Fruit fly (Drosophila melanogaster): ENCODE results near the gene Or98b.

Or98b gene

DNA sequence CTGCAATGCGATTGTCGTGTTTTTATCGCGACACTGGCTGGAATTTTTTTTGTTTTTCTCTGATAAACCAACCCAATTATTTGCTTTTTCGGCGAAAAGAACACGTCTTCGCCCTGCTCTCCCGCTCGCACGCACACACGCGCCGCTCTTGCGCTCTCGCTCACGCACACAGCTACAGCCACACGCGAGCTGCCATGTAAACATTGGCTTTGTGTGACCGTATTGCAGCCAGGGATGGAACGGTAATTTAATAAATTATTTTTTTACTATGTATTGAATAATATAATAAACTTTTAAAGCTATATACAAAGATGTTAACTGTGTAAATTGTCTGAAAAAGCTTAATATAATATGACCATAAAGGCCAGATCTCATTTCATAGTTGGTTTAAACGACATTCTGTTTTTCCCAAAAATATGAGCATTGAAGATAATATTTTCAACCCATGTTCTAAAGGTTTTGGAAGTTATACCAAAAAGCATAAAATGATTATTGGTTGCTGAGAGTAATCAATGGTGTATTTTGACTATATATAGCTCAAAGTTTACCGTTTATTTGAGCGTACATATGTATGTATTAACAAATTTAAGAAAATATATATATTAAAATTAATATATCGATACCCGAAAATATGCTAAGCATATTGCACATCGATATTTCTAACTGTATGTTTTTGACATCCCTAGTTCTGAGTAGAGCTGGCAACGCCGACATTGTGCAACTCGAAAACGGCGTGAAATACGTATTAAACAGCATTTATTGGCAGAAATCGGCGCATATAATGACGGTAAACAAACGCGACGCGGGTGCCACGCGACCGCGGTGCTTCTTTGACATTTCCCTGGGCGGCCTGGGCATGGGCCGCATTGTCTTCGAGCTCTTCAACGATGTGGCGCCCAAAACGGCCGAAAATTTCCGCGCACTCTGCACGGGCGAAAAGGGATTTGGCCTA is 12.1 kb upstream of the Or98b start, which contains the start of the genes Gfat2 and Moca-cyp (continued):
- TF ChIP-seq chinmo (GFP tag; IDR thresholded peaks at IDR 0.05; ENCODE audit: partially characterized antibody) (0 out of 4 replicates have a peak, but pooled peaks have one; percentile 55), zf30C (GFP tag; optimal IDR thresholded peaks at IDR 0.05) (peak; percentile 4), CG14441 (GFP tag; IDR thresholded peaks at IDR 0.05) (peak; percentile 71), HLHmδ (GFP tag; optimal IDR thresholded peaks at IDR 0.05) (peak; percentile 95), Doc3 (GFP tag; IDR thresholded peaks at IDR 0.05; ENCODE audit: partially characterized antibody) (peak; percentile 51; the same call in 2 of the 3 replicates), CrebB (tag; optimal IDR thresholded peaks at IDR 0.05) (peak; percentile 46), CG17612 (GFP tag; IDR thresholded peaks at IDR 0.05) (no peak), NC2β (GFP tag; optimal IDR thresholded peaks at IDR 0.05) (no peak), Gsc (GFP tag; IDR thresholded peaks at IDR 0.05) (no peak), sens-2 (GFP tag; IDR thresholded peaks at IDR 0.05) (no peak), ara (GFP tag; IDR thresholded peaks at IDR 0.05) (0 out of 2 replicates have a peak, but pooled peaks have one; percentile 43), insv (GFP tag; optimal IDR thresholded peaks at IDR 0.05) (peak in 1 of 2 experiments; percentile 52), nom (GFP tag; optimal IDR thresholded peaks at IDR 0.05) (no peak), yki (optimal IDR thresholded peaks at IDR 0.05) (no peak), CG4424 (GFP tag; optimal IDR thresholded peaks at IDR 0.05) (peak; percentile 57), CoRest (tag; optimal IDR thresholded peaks at IDR 0.05) (peak; percentile 83), CG18764 (GFP tag; optimal IDR thresholded peaks at IDR 0.05) (peak; percentile 30), wdn (GFP tag; IDR thresholded peaks at IDR 0.05) (no peak; the same call in 1 of the 2 replicates), stc (GFP tag; IDR thresholded peaks at IDR 0.05) (peak; percentile 45), CG5245 (GFP tag; optimal IDR thresholded peaks at IDR 0.05) (no peak), crp (GFP tag; optimal IDR thresholded peaks at IDR 0.05) (peak in 1 of 2 experiments; percentile 27), CG8388 (GFP tag; optimal IDR thresholded peaks at IDR 0.05) (peak; percentile 32), CG17802 (tag; optimal IDR thresholded peaks at IDR 0.05) (peak; percentile 17), Aef1 (GFP tag; IDR thresholded peaks at IDR 0.05) (peak; percentile 59), D (optimal IDR thresholded peaks at IDR 0.05) (no peak), D (GFP tag; optimal IDR thresholded peaks at IDR 0.05) (peak; percentile 52), Rx (GFP tag; IDR thresholded peaks at IDR 0.05) (0 out of 2 replicates have a peak, but pooled peaks have one; percentile 31), CG6854 (GFP tag; optimal IDR thresholded peaks at IDR 0.05) (peak; percentile 11), Hr51 (GFP tag; optimal IDR thresholded peaks at IDR 0.05) (peak; percentile 51 to 61), CG10959 (GFP tag; IDR thresholded peaks at IDR 0.05) (no peak; the same call in 1 of the 2 replicates), Nf-YA (GFP tag; IDR thresholded peaks at IDR 0.05) (peak; percentile 33; the same call in 1 of the 2 replicates), gem (tag; optimal IDR thresholded peaks at IDR 0.05) (peak; percentile 78), Mrtf (GFP tag; IDR thresholded peaks at IDR 0.05) (peak; percentile 45; the same call in 1 of the 3 replicates), Bdp1 (GFP tag; optimal IDR thresholded peaks at IDR 0.05) (peak; percentile 23), CG13775 (GFP tag; optimal IDR thresholded peaks at IDR 0.05) (peak; percentile 77), hb (GFP tag; IDR thresholded peaks at IDR 0.05; ENCODE audit: partially characterized antibody) (no peak), Poxn (GFP tag; IDR thresholded peaks at IDR 0.05) (no peak), CG8089 (GFP tag; optimal IDR thresholded peaks at IDR 0.05) (peak; percentile 1), sens (GFP tag) (peak; percentile 69), CG32772 (GFP tag; IDR thresholded peaks at IDR 0.05) (peak; percentile 64), klu (GFP tag; IDR thresholded peaks at IDR 0.05) (no peak), CG15696 (tag; optimal IDR thresholded peaks at IDR 0.05) (peak; percentile 64), HHEX (GFP tag; optimal IDR thresholded peaks at IDR 0.05) (peak; percentile 54), CG14710 (tag; optimal IDR thresholded peaks at IDR 0.05) (peak; percentile 74), CG30020 (tag; optimal IDR thresholded peaks at IDR 0.05) (peak; percentile 69), Lhr (GFP tag; optimal IDR thresholded peaks at IDR 0.05) (peak; percentile 2), CG18599 (GFP tag; optimal IDR thresholded peaks at IDR 0.05) (peak; percentile 69), crc (GFP tag; optimal IDR thresholded peaks at IDR 0.05) (no peak)
